Worm (Caenorhabditis elegans) whole organism, mixed stage, embryonic: ENCODE measurements around the gene mab-3.

Experiments used
- ces-1 ChIP-seq: fragments of 150-350 bp; optimal IDR thresholded peaks from 2 replicates; lab custom pipeline; 2014; ENCODE audit warnings: missing biosample characterization, missing genetic modification reagents, missing genetic modification characterization
- pha-4 ChIP-seq: fragments of 150-350 bp; optimal IDR thresholded peaks from 2 replicates; lab custom pipeline; 2018; ENCODE audit warnings: missing biosample characterization, missing genetic modification reagents, missing genetic modification characterization
- unc-120 ChIP-seq: sonication (generic microtip); optimal IDR thresholded peaks from 2 replicates; lab custom pipeline; 2017; ENCODE audit warnings: missing genetic modification characterization, missing compliant biosample characterization; ENCODE audit not compliant: poor library complexity, severe bottlenecking
- unc-39 ChIP-seq: fragments of 150-350 bp; optimal IDR thresholded peaks from 2 replicates; lab custom pipeline; 2014; ENCODE audit warnings: missing biosample characterization, missing genetic modification characterization
- unc-62 ChIP-seq: fragments of 150-350 bp; optimal IDR thresholded peaks from 2 replicates; lab custom pipeline; 2014; ENCODE audit warnings: missing biosample characterization, missing genetic modification reagents, missing genetic modification characterization
- ztf-11 ChIP-seq: fragments of 150-350 bp; optimal IDR thresholded peaks from 2 replicates; lab custom pipeline; 2014; ENCODE audit warnings: missing biosample characterization, missing genetic modification characterization

DNA sequence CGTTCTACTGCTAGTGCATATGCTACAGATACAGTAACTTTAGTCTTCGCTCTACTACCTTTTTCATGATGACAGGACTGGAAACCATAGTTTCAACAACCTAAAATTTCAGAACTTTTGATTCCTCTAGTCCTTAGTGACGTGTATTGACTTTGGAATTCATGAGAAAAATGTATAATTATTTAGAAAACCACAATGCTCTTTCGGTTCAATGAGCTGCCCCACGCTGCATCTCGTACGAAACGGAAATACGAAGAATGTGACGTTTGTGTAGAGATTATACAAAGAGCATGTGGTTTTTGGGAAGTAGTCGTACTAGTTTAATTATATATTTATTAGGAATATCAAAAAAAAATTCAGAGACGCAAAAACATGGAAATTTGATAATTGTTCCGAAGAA, 46.6 kb downstream of the mab-3 start:
- TF ChIP-seq unc-120 (no peak), ces-1 (GFP tag; lab: Kevin White, UChicago) (no peak), pha-4 (tag; lab: Kevin White, UChicago) (no peak), ztf-11 (tag; lab: Kevin White, UChicago) (no peak), unc-62 (GFP tag; lab: Kevin White, UChicago) (no peak), unc-39 (tag; lab: Kevin White, UChicago) (no peak)
